Worm (Caenorhabditis elegans): ENCODE results near the gene unc-84.

unc-84 gene

DNA sequence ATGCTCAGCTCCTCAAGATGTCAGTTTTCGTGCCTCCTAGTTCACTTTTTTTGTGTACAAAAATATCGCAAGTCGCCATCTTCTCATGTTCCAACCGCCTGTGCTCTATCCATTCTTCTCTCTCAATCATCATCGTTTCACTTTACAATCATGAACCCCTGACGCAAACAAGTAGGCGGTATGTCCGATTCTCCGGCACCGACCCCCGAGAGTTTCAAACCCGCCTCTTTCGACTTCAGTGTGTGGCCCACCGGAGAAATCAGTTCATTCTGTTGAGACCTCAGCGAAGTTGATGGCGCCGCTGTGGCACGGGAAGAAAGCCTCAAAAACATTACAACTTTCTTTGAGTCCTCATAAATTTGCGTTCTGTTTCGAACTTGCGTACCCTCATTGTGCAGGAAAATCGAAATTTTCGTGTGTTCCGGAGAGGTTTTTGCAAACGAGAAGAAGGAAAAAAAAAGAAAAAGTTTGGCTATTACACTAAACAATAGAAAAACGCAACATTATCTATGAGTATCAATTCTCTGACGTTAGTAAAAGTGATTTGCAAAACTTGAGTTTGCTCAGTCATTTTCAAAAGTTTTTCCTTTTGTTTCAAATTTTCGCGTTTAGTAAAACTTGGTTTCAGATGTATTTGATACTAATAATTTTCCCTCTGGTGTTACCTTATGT is 20.5 kb downstream of the unc-84 start, which contains the start of gene F54B11.9:
F54B11.9 (plus strand) TSS at position 622 of the 672 bp plus-strand sequence.
- TF ChIP-seq elt-1 (tag; optimal IDR thresholded peaks at IDR 0.05) (no peak), mml-1 (tag; optimal IDR thresholded peaks at IDR 0.05) (no peak), aly-2 (tag; optimal IDR thresholded peaks at IDR 0.05) (no peak), unc-39 (tag; optimal IDR thresholded peaks at IDR 0.05) (no peak), fos-1 (tag; optimal IDR thresholded peaks at IDR 0.05) (no peak), egl-27 (tag; optimal IDR thresholded peaks at IDR 0.05) (no peak), nhr-28 (tag; optimal IDR thresholded peaks at IDR 0.05) (no peak), jun-1 (tag; optimal IDR thresholded peaks at IDR 0.05) (no peak), zag-1 (tag; optimal IDR thresholded peaks at IDR 0.05) (no peak), ceh-16 (tag; optimal IDR thresholded peaks at IDR 0.05) (no peak), elt-3 (tag; optimal IDR thresholded peaks at IDR 0.05) (no peak), pha-4 (tag; optimal IDR thresholded peaks at IDR 0.05) (no peak)

DNA sequence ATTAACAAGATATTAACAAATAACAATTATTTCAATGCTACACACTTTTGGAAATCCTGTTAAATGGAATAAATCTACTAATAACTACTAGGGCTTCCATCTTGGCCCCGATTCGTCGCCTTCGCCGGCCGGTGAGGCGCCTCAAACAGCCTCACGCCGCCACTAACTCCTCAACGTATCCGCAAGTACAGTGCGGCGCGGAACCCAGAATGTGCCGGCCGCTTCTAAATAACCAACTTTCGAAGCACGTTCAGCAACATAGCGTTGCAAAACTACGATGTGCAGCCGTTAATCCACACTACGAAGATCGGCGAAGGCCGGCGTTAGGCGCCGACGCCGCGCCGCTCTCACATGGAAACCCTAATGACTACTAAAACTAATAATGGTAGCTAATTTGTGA is 21.3 kb downstream of the unc-84 start:
- TF ChIP-seq egl-27 (tag; optimal IDR thresholded peaks at IDR 0.05) (no peak), mml-1 (tag; optimal IDR thresholded peaks at IDR 0.05) (no peak), mdl-1 (tag; optimal IDR thresholded peaks at IDR 0.05) (no peak), sea-2 (GFP tag; optimal IDR thresholded peaks at IDR 0.05) (no peak), nhr-67 (tag; optimal IDR thresholded peaks at IDR 0.05) (no peak), nhr-77 (tag; optimal IDR thresholded peaks at IDR 0.05) (no peak), ama-1 (optimal IDR thresholded peaks at IDR 0.05) (no peak), fkh-10 (GFP tag; optimal IDR thresholded peaks at IDR 0.05) (no peak), elt-1 (tag; optimal IDR thresholded peaks at IDR 0.05) (no peak), nhr-12 (tag; optimal IDR thresholded peaks at IDR 0.05) (no peak), ztf-4 (tag; optimal IDR thresholded peaks at IDR 0.05) (no peak), unc-39 (tag; optimal IDR thresholded peaks at IDR 0.05) (no peak), fkh-2 (tag; optimal IDR thresholded peaks at IDR 0.05) (no peak), lin-39 (tag; optimal IDR thresholded peaks at IDR 0.05) (no peak), jun-1 (tag; optimal IDR thresholded peaks at IDR 0.05) (no peak), unc-62 (GFP tag; optimal IDR thresholded peaks at IDR 0.05) (no peak), ceh-28 (tag; optimal IDR thresholded peaks at IDR 0.05) (no peak), nhr-43 (tag; optimal IDR thresholded peaks at IDR 0.05; ENCODE audit: poor library complexity, severe bottlenecking) (no peak), nhr-76 (tag; optimal IDR thresholded peaks at IDR 0.05) (no peak), pha-4 (tag; optimal IDR thresholded peaks at IDR 0.05) (no peak)

DNA sequence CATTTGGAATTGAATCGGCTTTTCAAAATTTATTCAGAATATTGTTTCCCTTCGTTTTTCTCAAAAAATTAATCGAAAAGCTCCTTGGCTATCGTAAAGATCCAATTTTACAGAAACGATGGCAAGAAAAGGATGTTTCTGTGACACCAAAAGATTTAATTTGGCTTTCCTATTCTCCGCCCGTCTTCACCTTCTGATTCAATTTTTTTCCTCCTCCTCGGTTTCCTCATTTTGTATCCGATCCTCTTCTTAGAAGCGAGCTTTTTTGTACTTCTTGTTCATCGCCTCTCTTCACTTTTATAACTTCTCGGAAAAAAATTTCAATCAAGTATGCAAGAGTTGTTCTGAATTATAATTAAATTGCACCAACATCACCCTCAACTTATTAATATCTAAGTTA is 25.5 kb downstream of the unc-84 start:
- TF ChIP-seq ceh-28 (tag; optimal IDR thresholded peaks at IDR 0.05) = no peak
- TF ChIP-seq fkh-10 (GFP tag; optimal IDR thresholded peaks at IDR 0.05) = peak; percentile 52

DNA sequence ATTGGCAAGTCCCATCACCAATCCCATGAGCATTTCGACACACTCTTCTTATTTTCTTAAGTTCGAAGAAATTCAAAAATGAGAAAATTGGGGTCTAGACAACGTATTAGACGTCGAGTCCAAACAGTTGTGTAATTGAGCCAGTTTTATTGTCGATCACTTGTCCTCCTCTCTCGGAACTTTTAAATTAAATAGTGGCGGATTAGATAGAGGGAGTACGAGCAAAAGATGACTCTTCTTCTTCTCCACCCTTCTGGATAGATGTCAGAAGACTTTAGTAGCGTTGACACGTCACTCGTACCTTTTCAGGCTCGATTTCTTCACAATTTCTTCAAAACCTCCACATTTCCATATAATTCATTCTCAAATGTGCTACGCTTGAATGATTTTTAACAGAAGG is 30.6 kb downstream of the unc-84 start:
- TF ChIP-seq egl-5 (tag; optimal IDR thresholded peaks at IDR 0.05) (no peak), nhr-28 (tag; optimal IDR thresholded peaks at IDR 0.05) (no peak), mml-1 (tag; optimal IDR thresholded peaks at IDR 0.05) (no peak), nhr-77 (tag; optimal IDR thresholded peaks at IDR 0.05) (no peak)

DNA sequence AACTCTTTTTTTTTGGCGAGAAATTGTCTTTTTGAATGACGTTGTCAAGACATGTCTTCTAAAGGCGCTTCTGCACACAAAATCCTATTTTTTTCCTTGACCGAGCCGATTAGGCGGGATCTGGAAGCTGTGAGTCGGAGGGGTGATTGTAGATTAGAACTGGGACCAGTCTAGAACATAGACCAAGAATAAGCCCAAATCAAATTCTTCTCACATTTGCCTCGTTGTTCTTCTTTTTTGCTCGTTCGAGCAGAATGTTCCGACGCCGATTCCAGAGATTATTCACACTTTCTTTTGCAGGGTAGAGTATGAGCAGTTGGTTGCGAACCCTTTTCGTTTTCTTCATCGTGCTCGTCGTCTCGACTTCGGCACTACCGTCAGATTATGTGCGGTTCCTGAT is 34.0 kb downstream of the unc-84 start, which contains the start of gene nlp-53:
nlp-53 (plus strand) TSS at position 301 of the 400 bp plus-strand sequence.
- TF ChIP-seq nfya-1 (tag; optimal IDR thresholded peaks at IDR 0.05; ENCODE audit: insufficient read depth) (no peak), ceh-82 (tag; optimal IDR thresholded peaks at IDR 0.05) (no peak), ceh-28 (tag; optimal IDR thresholded peaks at IDR 0.05) (no peak), egl-5 (tag; optimal IDR thresholded peaks at IDR 0.05) (no peak), elt-2 (tag; optimal IDR thresholded peaks at IDR 0.05) (no peak), R02D3.7 (tag; optimal IDR thresholded peaks at IDR 0.05) (no peak), elt-1 (tag; optimal IDR thresholded peaks at IDR 0.05) (no peak), zag-1 (tag; optimal IDR thresholded peaks at IDR 0.05) (no peak), sea-2 (GFP tag; optimal IDR thresholded peaks at IDR 0.05) (no peak)

DNA sequence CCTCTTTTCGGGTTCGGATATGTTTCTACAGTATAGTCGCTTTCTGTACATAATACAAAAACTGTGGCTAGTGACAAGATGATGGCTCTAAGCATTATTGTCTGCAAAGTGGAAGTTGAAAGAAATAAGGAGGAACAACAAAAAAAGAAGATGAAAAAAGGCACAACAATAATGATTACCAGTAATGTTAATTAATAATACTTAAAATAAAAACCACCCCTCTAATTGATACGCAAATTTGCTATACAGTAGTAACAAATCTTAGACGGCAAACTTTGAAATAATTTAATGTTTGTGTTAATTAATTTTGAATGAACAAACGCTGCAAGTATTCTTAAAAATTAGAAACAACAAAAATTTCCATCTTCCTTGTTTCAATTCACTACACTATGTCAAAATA is 37.1 kb downstream of the unc-84 start, which contains the start of gene Y12A6A.1:
Y12A6A.1 (minus strand) TSS at position 101 of the 400 bp plus-strand sequence.
- no peak for TF ChIP-seq mml-1 (tag; optimal IDR thresholded peaks at IDR 0.05)
- no peak for TF ChIP-seq zag-1 (tag; optimal IDR thresholded peaks at IDR 0.05)
- no peak for TF ChIP-seq nhr-43 (tag; optimal IDR thresholded peaks at IDR 0.05; ENCODE audit: poor library complexity, severe bottlenecking)
- no peak for TF ChIP-seq lin-39 (tag; optimal IDR thresholded peaks at IDR 0.05)
- no peak for TF ChIP-seq sea-2 (GFP tag; optimal IDR thresholded peaks at IDR 0.05)
- no peak for TF ChIP-seq nhr-23 (tag; optimal IDR thresholded peaks at IDR 0.05)
- TF ChIP-seq ceh-28 (tag; optimal IDR thresholded peaks at IDR 0.05) = no peak
- no peak for TF ChIP-seq eor-1 (tag; optimal IDR thresholded peaks at IDR 0.05)
- TF ChIP-seq elt-1 (tag; optimal IDR thresholded peaks at IDR 0.05) = no peak

Data from whole organism, L3 larva.